Fruit fly (Drosophila melanogaster): ENCODE results near the gene CG9692.

CG9692 gene

DNA sequence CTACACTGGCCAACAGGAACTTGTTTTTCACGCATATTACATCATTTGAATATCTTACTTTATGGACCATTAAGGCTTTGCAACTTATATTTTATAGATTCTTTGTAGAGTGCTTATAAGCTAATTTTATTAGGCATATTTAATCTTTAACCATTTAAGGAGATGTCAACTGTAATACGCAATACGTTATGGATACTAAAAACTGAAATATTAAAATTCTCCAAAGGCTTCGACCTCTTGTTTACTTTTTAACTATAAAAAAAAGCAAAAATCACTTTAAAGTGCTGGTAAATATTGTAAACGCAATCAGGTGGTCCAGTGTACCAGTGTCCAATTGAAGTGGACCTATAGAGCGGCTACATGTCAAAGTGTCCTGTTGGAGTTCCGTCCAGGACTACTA lies 47.8 kb upstream of the CG9692 start (continued):
- TF ChIP-seq nerfin-1 (tag; optimal IDR thresholded peaks at IDR 0.05) (no peak), Fer1 (GFP tag; optimal IDR thresholded peaks at IDR 0.05) (peak; percentile 48), Neu2 (GFP tag; optimal IDR thresholded peaks at IDR 0.05; ENCODE audit: borderline replicate concordance) (no peak), pita (GFP tag; optimal IDR thresholded peaks at IDR 0.05) (no peak), slou (GFP tag; optimal IDR thresholded peaks at IDR 0.05) (no peak), CkIIα-i1 (GFP tag; IDR thresholded peaks at IDR 0.05) (no peak), ac (GFP tag; optimal IDR thresholded peaks at IDR 0.05) (no peak), sqz (GFP tag; optimal IDR thresholded peaks at IDR 0.05) (no peak), Ptx1 (GFP tag; IDR thresholded peaks at IDR 0.05) (peak; percentile 39; the same call in 1 of the 2 replicates), CG3995 (GFP tag; optimal IDR thresholded peaks at IDR 0.05) (no peak), CG12155 (GFP tag; optimal IDR thresholded peaks at IDR 0.05) (peak; percentile 7), CG9817 (tag; optimal IDR thresholded peaks at IDR 0.05) (no peak), CG9797 (GFP tag; optimal IDR thresholded peaks at IDR 0.05) (no peak), luna (GFP tag; optimal IDR thresholded peaks at IDR 0.05) (no peak), CG8924 (tag; optimal IDR thresholded peaks at IDR 0.05) (peak; percentile 35), cato (GFP tag; optimal IDR thresholded peaks at IDR 0.05; ENCODE audit: borderline replicate concordance) (no peak), CG1647 (GFP tag; optimal IDR thresholded peaks at IDR 0.05) (no peak), HLH54F (GFP tag; optimal IDR thresholded peaks at IDR 0.05) (no peak), Stat92E (GFP tag; optimal IDR thresholded peaks at IDR 0.05) (no peak), vfl (GFP tag; optimal IDR thresholded peaks at IDR 0.05) (no peak), Optix (GFP tag; IDR thresholded peaks at IDR 0.05) (no peak), CG12236 (GFP tag; optimal IDR thresholded peaks at IDR 0.05) (no peak), Adf1 (GFP tag; IDR thresholded peaks at IDR 0.05) (no peak), hbn (GFP tag; IDR thresholded peaks at IDR 0.05; ENCODE audit: partially characterized antibody) (no peak), zf30C (GFP tag; optimal IDR thresholded peaks at IDR 0.05) (no peak), Sry-β (GFP tag; optimal IDR thresholded peaks at IDR 0.05) (no peak), CG34422 (GFP tag; IDR thresholded peaks at IDR 0.05) (no peak), bcd (GFP tag; optimal IDR thresholded peaks at IDR 0.05) (peak; percentile 46), lola (GFP tag; optimal IDR thresholded peaks at IDR 0.05) (peak in 1 of 3 experiments; percentile 6), Pdp1 (GFP tag; optimal IDR thresholded peaks at IDR 0.05) (no peak), Hmr (GFP tag; optimal IDR thresholded peaks at IDR 0.05) (peak; percentile 39), CG2202 (tag; optimal IDR thresholded peaks at IDR 0.05) (no peak), repo (GFP tag; optimal IDR thresholded peaks at IDR 0.05) (no peak), CG8089 (GFP tag; optimal IDR thresholded peaks at IDR 0.05) (no peak), aop (GFP tag; IDR thresholded peaks at IDR 0.05) (no peak), pzg (GFP tag; optimal IDR thresholded peaks at IDR 0.05) (no peak), bowl (GFP tag; IDR thresholded peaks at IDR 0.05) (no peak), da (GFP tag; optimal IDR thresholded peaks at IDR 0.05) (no peak), CG3065 (GFP tag; optimal IDR thresholded peaks at IDR 0.05) (no peak), bigmax (GFP tag; optimal IDR thresholded peaks at IDR 0.05) (no peak), CG3838 (GFP tag; optimal IDR thresholded peaks at IDR 0.05) (no peak), CG32772 (GFP tag; IDR thresholded peaks at IDR 0.05) (no peak), Dbx (GFP tag; IDR thresholded peaks at IDR 0.05) (no peak), ewg (GFP tag; optimal IDR thresholded peaks at IDR 0.05) (no peak), Lhr (GFP tag; optimal IDR thresholded peaks at IDR 0.05) (no peak), fd64A (GFP tag; optimal IDR thresholded peaks at IDR 0.05) (no peak), crol (GFP tag; IDR thresholded peaks at IDR 0.05) (no peak), ftz-f1 (GFP tag; optimal IDR thresholded peaks at IDR 0.05) (no peak), CG13775 (GFP tag; optimal IDR thresholded peaks at IDR 0.05) (no peak), CG4404 (GFP tag; IDR thresholded peaks at IDR 0.05) (no peak), hth (optimal IDR thresholded peaks at IDR 0.05) (no peak)

Measured in whole organism, embryonic.